Worm (Caenorhabditis elegans) whole organism, L3 larva: ENCODE data around the gene sdz-9.
A peak's percentile ranks its signal among the peaks of the same experiment; 100 is the strongest.

Source experiments
- R02D3.7 ChIP-seq: fragments of 150-350 bp; optimal IDR thresholded peaks from 2 replicates; lab custom pipeline; 2014; ENCODE audit warnings: missing biosample characterization, missing genetic modification characterization
- ZK546.5 ChIP-seq: sonication (generic microtip); optimal IDR thresholded peaks from 2 replicates; lab custom pipeline; 2017; ENCODE audit warnings: missing biosample characterization, missing genetic modification characterization
- aly-2 ChIP-seq: fragments of 150-350 bp; optimal IDR thresholded peaks from 2 replicates; lab custom pipeline; 2014; ENCODE audit warnings: missing biosample characterization, missing genetic modification characterization
- ama-1 ChIP-seq: fragments of 150-350 bp; optimal IDR thresholded peaks from 2 replicates; lab custom pipeline; 2018
- ceh-16 ChIP-seq: sonication (generic microtip); optimal IDR thresholded peaks from 2 replicates; lab custom pipeline; 2017; ENCODE audit warnings: missing biosample characterization, missing genetic modification characterization
- ceh-28 ChIP-seq: fragments of 150-350 bp; optimal IDR thresholded peaks from 2 replicates; lab custom pipeline; 2014; ENCODE audit warnings: missing biosample characterization, missing genetic modification reagents, missing genetic modification characterization
- ceh-82 ChIP-seq: fragments of 150-350 bp; optimal IDR thresholded peaks from 2 replicates; lab custom pipeline; 2014; ENCODE audit warnings: missing biosample characterization, missing genetic modification characterization
- ceh-9 ChIP-seq: sonication (generic microtip); optimal IDR thresholded peaks from 2 replicates; lab custom pipeline; 2018; ENCODE audit warnings: missing biosample characterization, missing genetic modification characterization
- daf-12 ChIP-seq: fragments of 150-350 bp; optimal IDR thresholded peaks from 2 replicates; lab custom pipeline; 2014; ENCODE audit warnings: missing biosample characterization, missing genetic modification reagents, missing genetic modification characterization
- egl-27 ChIP-seq: sonication (generic microtip); optimal IDR thresholded peaks from 4 replicates; lab custom pipeline; 2017; ENCODE audit warnings: missing biosample characterization, missing genetic modification reagents, missing genetic modification characterization
- egl-5 ChIP-seq: fragments of 150-350 bp; optimal IDR thresholded peaks from 2 replicates; lab custom pipeline; 2017; ENCODE audit warnings: missing biosample characterization, missing genetic modification reagents, missing genetic modification characterization, inconsistent platforms
- elt-1 ChIP-seq: fragments of 150-350 bp; optimal IDR thresholded peaks from 2 replicates; lab custom pipeline; 2014; ENCODE audit warnings: missing biosample characterization, missing genetic modification characterization
- elt-2 ChIP-seq: sonication (generic microtip); optimal IDR thresholded peaks from 2 replicates; lab custom pipeline; 2016; ENCODE audit warnings: missing genetic modification reagents, mild to moderate bottlenecking, missing genetic modification characterization, missing compliant biosample characterization
- elt-3 ChIP-seq, 3 experiments: fragments of 150-350 bp in 1 of 3; sonication (generic microtip) in 2 of 3; optimal IDR thresholded peaks; 2 replicates in 2 of 3; 4 replicates in 1 of 3; lab custom pipeline; 2014 to 2017; ENCODE audit warnings: missing biosample characterization in 3 of 3, missing genetic modification characterization in 3 of 3
- eor-1 ChIP-seq, 2 experiments: fragments of 150-350 bp; optimal IDR thresholded peaks; 2 replicates each; lab custom pipeline; 2014 to 2018; ENCODE audit warnings: missing biosample characterization in 2 of 2, missing genetic modification characterization in 2 of 2
- fkh-10 ChIP-seq: sonication (generic microtip); optimal IDR thresholded peaks from 2 replicates; lab custom pipeline; 2017; ENCODE audit warnings: missing biosample characterization, missing genetic modification reagents, missing genetic modification characterization
- fkh-2 ChIP-seq: fragments of 150-350 bp; optimal IDR thresholded peaks from 2 replicates; lab custom pipeline; 2014; ENCODE audit warnings: missing biosample characterization, missing genetic modification reagents, missing genetic modification characterization
- fos-1 ChIP-seq: fragments of 150-350 bp; optimal IDR thresholded peaks from 2 replicates; lab custom pipeline; 2014; ENCODE audit warnings: missing biosample characterization, missing genetic modification characterization
- hmg-11 ChIP-seq: sonication (generic microtip); optimal IDR thresholded peaks from 2 replicates; lab custom pipeline; 2016; ENCODE audit warnings: missing genetic modification characterization, missing compliant biosample characterization
- jun-1 ChIP-seq: fragments of 150-350 bp; optimal IDR thresholded peaks from 2 replicates; lab custom pipeline; 2014; ENCODE audit warnings: missing biosample characterization, missing genetic modification reagents, missing genetic modification characterization
- lin-15B ChIP-seq: fragments of 150-350 bp; optimal IDR thresholded peaks from 2 replicates; lab custom pipeline; 2014; ENCODE audit warnings: missing biosample characterization, missing genetic modification characterization
- lin-39 ChIP-seq: fragments of 150-350 bp; optimal IDR thresholded peaks from 2 replicates; lab custom pipeline; 2018; ENCODE audit warnings: missing biosample characterization, missing genetic modification reagents, missing genetic modification characterization
- lsy-12 ChIP-seq: sonication (generic microtip); optimal IDR thresholded peaks from 2 replicates; lab custom pipeline; 2016; ENCODE audit warnings: mild to moderate bottlenecking, missing genetic modification characterization, missing compliant biosample characterization
- mdl-1 ChIP-seq: fragments of 150-350 bp; optimal IDR thresholded peaks from 2 replicates; lab custom pipeline; 2014; ENCODE audit warnings: missing biosample characterization, missing genetic modification characterization
- mml-1 ChIP-seq: fragments of 150-350 bp; sonication (generic microtip); optimal IDR thresholded peaks from 3 replicates; lab custom pipeline; 2014; ENCODE audit warnings: missing biosample characterization, missing genetic modification characterization
- nfya-1 ChIP-seq: sonication (generic microtip); optimal IDR thresholded peaks from 2 replicates; lab custom pipeline; 2017; ENCODE audit warnings: missing genetic modification characterization, mild to moderate bottlenecking, missing compliant biosample characterization, antibody characterized with exemption, moderate library complexity; ENCODE audit not compliant: insufficient read depth
- nhr-11 ChIP-seq: fragments of 150-350 bp; optimal IDR thresholded peaks from 2 replicates; lab custom pipeline; 2014; ENCODE audit warnings: missing biosample characterization, missing genetic modification characterization
- nhr-12 ChIP-seq: fragments of 150-350 bp; optimal IDR thresholded peaks from 2 replicates; lab custom pipeline; 2014; ENCODE audit warnings: missing biosample characterization, missing genetic modification characterization
- nhr-23 ChIP-seq: fragments of 150-350 bp; optimal IDR thresholded peaks from 2 replicates; lab custom pipeline; 2014; ENCODE audit warnings: missing biosample characterization, missing genetic modification reagents, missing genetic modification characterization
- nhr-237 ChIP-seq: fragments of 150-350 bp; optimal IDR thresholded peaks from 2 replicates; lab custom pipeline; 2014; ENCODE audit warnings: missing biosample characterization, missing genetic modification characterization
- nhr-25 ChIP-seq: sonication (generic microtip); optimal IDR thresholded peaks from 2 replicates; lab custom pipeline; 2017; ENCODE audit warnings: missing biosample characterization, missing genetic modification characterization
- nhr-28 ChIP-seq: fragments of 150-350 bp; optimal IDR thresholded peaks from 2 replicates; lab custom pipeline; 2014; ENCODE audit warnings: missing biosample characterization, missing genetic modification characterization
- nhr-43 ChIP-seq: sonication (generic microtip); optimal IDR thresholded peaks from 2 replicates; lab custom pipeline; 2016; ENCODE audit warnings: mild to moderate bottlenecking, missing genetic modification characterization, missing compliant biosample characterization; ENCODE audit not compliant: poor library complexity, severe bottlenecking
- nhr-67 ChIP-seq: fragments of 150-350 bp; optimal IDR thresholded peaks from 2 replicates; lab custom pipeline; 2014; ENCODE audit warnings: missing biosample characterization, missing genetic modification characterization
- nhr-76 ChIP-seq: fragments of 150-350 bp; sonication (generic microtip); optimal IDR thresholded peaks from 5 replicates; lab custom pipeline; 2014; ENCODE audit warnings: missing biosample characterization, missing genetic modification characterization
- nhr-77 ChIP-seq: fragments of 150-350 bp; optimal IDR thresholded peaks from 2 replicates; lab custom pipeline; 2014; ENCODE audit warnings: missing biosample characterization, missing genetic modification characterization
- pha-4 ChIP-seq: fragments of 150-350 bp; optimal IDR thresholded peaks from 2 replicates; lab custom pipeline; 2014; ENCODE audit warnings: missing biosample characterization, missing genetic modification reagents, missing genetic modification characterization
- pqm-1 ChIP-seq: fragments of 150-350 bp; optimal IDR thresholded peaks from 2 replicates; lab custom pipeline; 2017; ENCODE audit warnings: missing biosample characterization, missing genetic modification characterization, inconsistent platforms
- sea-2 ChIP-seq: fragments of 150-350 bp; sonication (generic microtip); optimal IDR thresholded peaks from 4 replicates; lab custom pipeline; 2014; ENCODE audit warnings: missing biosample characterization, missing genetic modification reagents, missing genetic modification characterization
- skn-1 ChIP-seq: fragments of 150-350 bp; optimal IDR thresholded peaks from 2 replicates; lab custom pipeline; 2014; ENCODE audit warnings: missing biosample characterization, missing genetic modification characterization
- snpc-4 ChIP-seq: fragments of 150-350 bp; optimal IDR thresholded peaks from 2 replicates; lab custom pipeline; 2014; ENCODE audit warnings: missing biosample characterization, missing genetic modification characterization
- tbx-2 ChIP-seq: sonication (generic microtip); optimal IDR thresholded peaks from 2 replicates; lab custom pipeline; 2016; ENCODE audit warnings: mild to moderate bottlenecking, missing genetic modification characterization, missing compliant biosample characterization
- unc-39 ChIP-seq: sonication (generic microtip); optimal IDR thresholded peaks from 4 replicates; lab custom pipeline; 2017; ENCODE audit warnings: missing biosample characterization, missing genetic modification characterization
- unc-62 ChIP-seq: fragments of 150-350 bp; sonication (generic microtip); optimal IDR thresholded peaks from 4 replicates; lab custom pipeline; 2014; ENCODE audit warnings: missing biosample characterization, missing genetic modification reagents, missing genetic modification characterization
- zag-1 ChIP-seq: fragments of 150-350 bp; optimal IDR thresholded peaks from 2 replicates; lab custom pipeline; 2014; ENCODE audit warnings: missing biosample characterization, missing genetic modification characterization
- ztf-11 ChIP-seq: fragments of 150-350 bp; optimal IDR thresholded peaks from 2 replicates; lab custom pipeline; 2014; ENCODE audit warnings: missing biosample characterization, missing genetic modification characterization
- ztf-4 ChIP-seq: fragments of 150-350 bp; optimal IDR thresholded peaks from 2 replicates; lab custom pipeline; 2014; ENCODE audit warnings: missing biosample characterization, missing genetic modification characterization

The sdz-9 gene

ce11 chrII:2801764-2802163 is 28.3 kb upstream of the sdz-9 start:
- no peak for TF ChIP-seq skn-1 (tag; lab: Kevin White, UChicago)
- TF ChIP-seq nhr-43 (tag; lab: Kevin White, UChicago), result no peak
- no peak for TF ChIP-seq snpc-4 (tag; lab: Kevin White, UChicago)
- TF ChIP-seq nhr-25, result no peak
- TF ChIP-seq ama-1 (lab: Kevin White, UChicago), result no peak
- TF ChIP-seq ceh-82 (tag; lab: Kevin White, UChicago), result no peak
- TF ChIP-seq elt-2, result no peak
- no peak for TF ChIP-seq mdl-1 (tag; lab: Kevin White, UChicago)
- no peak for TF ChIP-seq nhr-23 (tag; lab: Kevin White, UChicago)

ce11 chrII:2800550-2801233 is 27.3 kb upstream of the sdz-9 start, which contains the start of gene nhr-119:
Gene nhr-119, minus strand, starts transcription at chrII:2800600.
- TF ChIP-seq elt-3 (tag; optimal IDR thresholded peaks at IDR 0.05; lab: Kevin White, UChicago) (peak in 2 of 3 experiments; percentile 74 to 92), nhr-23 (tag; lab: Kevin White, UChicago) (peak; percentile 92), jun-1 (tag; lab: Kevin White, UChicago) (peak; percentile 81), R02D3.7 (tag; lab: Kevin White, UChicago) (peak; percentile 48), nhr-67 (tag; lab: Kevin White, UChicago) (no peak), nhr-237 (tag; lab: Kevin White, UChicago) (no peak), lin-15B (tag; lab: Kevin White, UChicago) (peak; percentile 10), ztf-11 (tag; lab: Kevin White, UChicago) (no peak), nhr-12 (tag; lab: Kevin White, UChicago) (no peak), nfya-1 (tag; lab: Kevin White, UChicago) (peak; percentile 65), pha-4 (tag; lab: Kevin White, UChicago) (peak; percentile 31), pqm-1 (tag; lab: Kevin White, UChicago) (peak; percentile 92), hmg-11 (tag; lab: Kevin White, UChicago) (no peak), ceh-16 (tag; lab: Kevin White, UChicago) (no peak), ama-1 (lab: Kevin White, UChicago) (no peak), ztf-4 (tag; lab: Kevin White, UChicago) (no peak), tbx-2 (tag; lab: Kevin White, UChicago) (no peak), mdl-1 (tag; lab: Kevin White, UChicago) (no peak), unc-62 (GFP tag; lab: Kevin White, UChicago) (peak; percentile 11), skn-1 (tag; lab: Kevin White, UChicago) (peak; percentile 20), nhr-77 (tag; lab: Kevin White, UChicago) (no peak), egl-5 (tag; lab: Kevin White, UChicago) (no peak), unc-39 (tag; lab: Kevin White, UChicago) (no peak), ZK546.5 (tag; lab: Kevin White, UChicago) (no peak), ceh-28 (tag; lab: Kevin White, UChicago) (peak; percentile 90), sea-2 (GFP tag; lab: Kevin White, UChicago) (no peak), daf-12 (tag; lab: Kevin White, UChicago) (no peak), nhr-43 (tag; lab: Kevin White, UChicago) (peak; percentile 93), nhr-28 (tag; lab: Kevin White, UChicago) (no peak), lin-39 (no peak), fkh-10 (GFP tag; lab: Kevin White, UChicago) (no peak), mml-1 (no peak), nhr-25 (peak; percentile 85), nhr-76 (no peak), snpc-4 (tag; lab: Kevin White, UChicago) (no peak), fos-1 (no peak), nhr-11 (tag; lab: Kevin White, UChicago) (peak; percentile 19), ceh-9 (no peak), elt-1 (tag; lab: Kevin White, UChicago) (peak; percentile 74), aly-2 (tag; lab: Kevin White, UChicago) (no peak), eor-1 (tag; optimal IDR thresholded peaks at IDR 0.05; lab: Kevin White, UChicago) (no peak), elt-2 (peak; percentile 96), ceh-82 (tag; lab: Kevin White, UChicago) (no peak), zag-1 (tag; lab: Kevin White, UChicago) (no peak), lsy-12 (tag; lab: Kevin White, UChicago) (no peak), fkh-2 (no peak), egl-27 (tag; lab: Kevin White, UChicago) (no peak)
